Worm (Caenorhabditis elegans) whole organism, L2 larva: ENCODE measurements around the gene zip-12.

Experiments
- C34F6.9 ChIP-seq: fragments of 150-350 bp; optimal IDR thresholded peaks from 2 replicates; lab custom pipeline; 2014; ENCODE audit warnings: missing biosample characterization, missing genetic modification characterization
- F13H6.1 ChIP-seq: sonication (generic microtip); optimal IDR thresholded peaks from 2 replicates; lab custom pipeline; 2016; ENCODE audit warnings: missing genetic modification characterization, missing compliant biosample characterization
- R02D3.7 ChIP-seq: fragments of 150-350 bp; optimal IDR thresholded peaks from 2 replicates; lab custom pipeline; 2014; ENCODE audit warnings: missing biosample characterization, missing genetic modification characterization
- Y55F3AM.14 ChIP-seq: fragments of 200-800 bp; sonication (Bioruptor generic); optimal IDR thresholded peaks from 2 replicates; lab custom pipeline; 2018; ENCODE audit warnings: mild to moderate bottlenecking, missing genetic modification characterization, missing compliant biosample characterization
- ZK546.5 ChIP-seq: sonication (generic microtip); optimal IDR thresholded peaks from 2 replicates; lab custom pipeline; 2017; ENCODE audit warnings: missing biosample characterization, missing genetic modification characterization
- alr-1 ChIP-seq: fragments of 150-350 bp; optimal IDR thresholded peaks from 2 replicates; lab custom pipeline; 2014; ENCODE audit warnings: missing biosample characterization, missing genetic modification characterization
- aly-2 ChIP-seq: fragments of 150-350 bp; optimal IDR thresholded peaks from 2 replicates; lab custom pipeline; 2014; ENCODE audit warnings: missing biosample characterization, missing genetic modification characterization
- ama-1 ChIP-seq: fragments of 150-350 bp; optimal IDR thresholded peaks from 2 replicates; lab custom pipeline; 2018; ENCODE audit warnings: inconsistent platforms
- crh-2 ChIP-seq: sonication (generic microtip); optimal IDR thresholded peaks from 2 replicates; lab custom pipeline; 2017; ENCODE audit warnings: missing biosample characterization, missing genetic modification characterization
- dmd-4 ChIP-seq: sonication (generic microtip); optimal IDR thresholded peaks from 2 replicates; lab custom pipeline; 2017; ENCODE audit warnings: missing biosample characterization, missing genetic modification characterization
- elt-1 ChIP-seq: fragments of 150-350 bp; optimal IDR thresholded peaks from 2 replicates; lab custom pipeline; 2014; ENCODE audit warnings: missing biosample characterization, missing genetic modification characterization
- fos-1 ChIP-seq: fragments of 150-350 bp; optimal IDR thresholded peaks from 2 replicates; lab custom pipeline; 2014; ENCODE audit warnings: missing biosample characterization, missing genetic modification characterization
- gmeb-1 ChIP-seq: fragments of 150-350 bp; optimal IDR thresholded peaks from 2 replicates; lab custom pipeline; 2014; ENCODE audit warnings: missing biosample characterization, missing genetic modification characterization
- lin-11 ChIP-seq: fragments of 150-350 bp; sonication (generic microtip); optimal IDR thresholded peaks from 2 replicates; lab custom pipeline; 2014; ENCODE audit warnings: missing biosample characterization, missing genetic modification characterization, inconsistent platforms, mixed read lengths
- lin-13 ChIP-seq: fragments of 150-350 bp; optimal IDR thresholded peaks from 2 replicates; lab custom pipeline; 2014; ENCODE audit warnings: missing biosample characterization, missing genetic modification reagents, missing genetic modification characterization
- lin-39 ChIP-seq: fragments of 150-350 bp; optimal IDR thresholded peaks from 2 replicates; lab custom pipeline; 2014; ENCODE audit warnings: missing biosample characterization, missing genetic modification reagents, missing genetic modification characterization
- lsy-2 ChIP-seq, 2 experiments: fragments of 150-350 bp in 1 of 2; sonication (generic microtip) in 1 of 2; optimal IDR thresholded peaks; 2 replicates each; lab custom pipeline; 2014 to 2017; ENCODE audit warnings: missing biosample characterization in 2 of 2, missing genetic modification characterization in 2 of 2
- mbf-1 ChIP-seq: sonication (generic microtip); optimal IDR thresholded peaks from 2 replicates; lab custom pipeline; 2017; ENCODE audit warnings: missing biosample characterization, missing genetic modification characterization
- nhr-11 ChIP-seq: fragments of 150-350 bp; optimal IDR thresholded peaks from 2 replicates; lab custom pipeline; 2014; ENCODE audit warnings: missing biosample characterization, missing genetic modification characterization
- nhr-129 ChIP-seq: fragments of 150-350 bp; optimal IDR thresholded peaks from 2 replicates; lab custom pipeline; 2014; ENCODE audit warnings: missing biosample characterization, missing genetic modification characterization
- nhr-21 ChIP-seq: fragments of 150-350 bp; optimal IDR thresholded peaks from 2 replicates; lab custom pipeline; 2014; ENCODE audit warnings: missing biosample characterization, missing genetic modification characterization
- nhr-23 ChIP-seq: fragments of 150-350 bp; optimal IDR thresholded peaks from 2 replicates; lab custom pipeline; 2014; ENCODE audit warnings: missing biosample characterization, missing genetic modification reagents, missing genetic modification characterization
- nhr-25 ChIP-seq: fragments of 150-350 bp; sonication (generic microtip); optimal IDR thresholded peaks from 3 replicates; lab custom pipeline; 2014; ENCODE audit warnings: missing biosample characterization, missing genetic modification characterization
- nhr-6 ChIP-seq: fragments of 150-350 bp; optimal IDR thresholded peaks from 2 replicates; lab custom pipeline; 2014; ENCODE audit warnings: missing biosample characterization, missing genetic modification characterization
- nhr-77 ChIP-seq: fragments of 150-350 bp; optimal IDR thresholded peaks from 2 replicates; lab custom pipeline; 2014; ENCODE audit warnings: missing biosample characterization, missing genetic modification characterization
- peb-1 ChIP-seq: fragments of 150-350 bp; optimal IDR thresholded peaks from 2 replicates; lab custom pipeline; 2014; ENCODE audit warnings: missing biosample characterization, missing genetic modification characterization
- sem-4 ChIP-seq: fragments of 150-350 bp; optimal IDR thresholded peaks from 2 replicates; lab custom pipeline; 2014; ENCODE audit warnings: missing biosample characterization, missing genetic modification reagents, missing genetic modification characterization
- skn-1 ChIP-seq: sonication (generic microtip); optimal IDR thresholded peaks from 2 replicates; lab custom pipeline; 2017; ENCODE audit warnings: missing biosample characterization, missing genetic modification characterization
- sma-3 ChIP-seq: sonication (generic microtip); optimal IDR thresholded peaks from 2 replicates; lab custom pipeline; 2016; ENCODE audit warnings: missing genetic modification reagents, missing genetic modification characterization, missing compliant biosample characterization
- sma-9 ChIP-seq, 2 experiments: fragments of 150-350 bp in 1 of 2; sonication (generic microtip) in 1 of 2; optimal IDR thresholded peaks; 2 replicates each; lab custom pipeline; 2014 to 2016; ENCODE audit warnings: missing genetic modification characterization in 2 of 2, mild to moderate bottlenecking in 1 of 2, missing biosample characterization in 1 of 2, missing compliant biosample characterization in 1 of 2, missing genetic modification reagents in 1 of 2, moderate library complexity in 1 of 2
- snpc-4 ChIP-seq: fragments of 150-350 bp; optimal IDR thresholded peaks from 2 replicates; lab custom pipeline; 2014; ENCODE audit warnings: missing biosample characterization, missing genetic modification characterization
- unc-55 ChIP-seq: fragments of 150-350 bp; sonication (generic microtip); optimal IDR thresholded peaks from 3 replicates; lab custom pipeline; 2014; ENCODE audit warnings: missing biosample characterization, missing genetic modification reagents, missing genetic modification characterization
- unc-62 ChIP-seq: fragments of 150-350 bp; optimal IDR thresholded peaks from 2 replicates; lab custom pipeline; 2014; ENCODE audit warnings: missing biosample characterization, missing genetic modification reagents, missing genetic modification characterization
- ztf-1 ChIP-seq: fragments of 200-800 bp; sonication (Bioruptor generic); conservative IDR thresholded peaks from 2 replicates; pipeline ENCODE4 v1.3.6; 2022; ENCODE audit warnings: missing genetic modification characterization, missing compliant biosample characterization
- ztf-4 ChIP-seq: fragments of 150-350 bp; optimal IDR thresholded peaks from 2 replicates; lab custom pipeline; 2014; ENCODE audit warnings: missing biosample characterization, missing genetic modification characterization

zip-12 gene

DNA sequence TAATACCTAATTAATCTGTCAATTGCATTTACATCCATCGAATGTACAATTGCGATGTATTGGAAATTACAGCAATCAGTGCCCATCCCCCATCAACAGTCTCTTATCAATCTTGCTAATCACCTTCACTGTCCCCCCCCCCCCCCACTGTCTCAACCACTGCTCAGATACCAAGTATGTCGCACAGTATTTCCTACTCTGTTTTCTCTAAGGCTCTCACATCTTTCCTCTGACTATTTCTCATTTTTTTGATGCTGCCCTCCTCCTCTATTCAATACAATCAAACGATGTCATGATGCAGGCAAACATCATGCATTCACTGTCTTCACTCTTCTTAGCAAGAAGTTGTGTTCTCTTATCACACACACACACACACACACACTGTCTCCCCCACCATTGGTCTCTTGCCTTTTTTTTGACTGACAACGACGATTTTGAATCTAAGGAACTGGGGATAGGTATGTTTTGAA lies at the start of gene zip-12, which contains the start of gene Y75B8A.63:
TSS of gene zip-12 (plus strand) at position 387 of the 470 bp plus-strand sequence.
TSS of gene Y75B8A.63 (plus strand) at position 420 of the 470 bp plus-strand sequence.
- TF ChIP-seq sma-9 (GFP tag; optimal IDR thresholded peaks at IDR 0.05; lab: Kevin White, UChicago) (peak; percentile 4), sma-9 (tag; optimal IDR thresholded peaks at IDR 0.05; lab: Kevin White, UChicago) (no peak), nhr-21 (no peak), Y55F3AM.14 (no peak), fos-1 (peak; percentile 85), nhr-129 (tag; lab: Kevin White, UChicago) (peak; percentile 7), R02D3.7 (tag; lab: Kevin White, UChicago) (no peak), snpc-4 (no peak), unc-62 (GFP tag; lab: Kevin White, UChicago) (no peak), sma-3 (GFP tag; lab: Kevin White, UChicago) (no peak), nhr-25 (tag; lab: Kevin White, UChicago) (no peak), sem-4 (tag; lab: Kevin White, UChicago) (no peak), gmeb-1 (tag; lab: Kevin White, UChicago) (no peak), ztf-4 (tag; lab: Kevin White, UChicago) (no peak), crh-2 (tag; lab: Kevin White, UChicago) (peak; percentile 20), dmd-4 (no peak), ama-1 (lab: Kevin White, UChicago) (no peak), lsy-2 (tag; optimal IDR thresholded peaks at IDR 0.05; lab: Kevin White, UChicago) (no peak), ZK546.5 (tag; lab: Kevin White, UChicago) (no peak), nhr-6 (no peak), ztf-1 (no peak)

DNA sequence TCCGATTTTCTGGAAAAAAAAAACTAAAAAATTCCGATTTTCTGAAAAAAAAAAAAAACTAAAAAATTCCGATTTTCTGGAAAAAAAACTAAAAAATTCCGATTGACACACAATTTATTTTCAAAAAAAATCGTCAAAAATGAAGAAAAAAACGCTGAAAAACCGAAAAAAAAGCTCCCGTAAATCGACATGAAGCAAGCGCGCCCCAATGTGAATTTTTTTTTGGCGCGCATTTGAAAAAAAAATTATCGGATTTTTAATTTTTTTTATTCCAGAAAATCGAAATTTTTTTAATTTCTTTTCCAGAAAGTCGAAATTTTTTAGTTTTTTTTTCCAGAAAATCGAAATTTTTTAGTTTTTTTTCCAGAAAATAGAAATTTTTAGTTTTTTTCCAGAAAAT lies 48.9 kb upstream of the zip-12 start:
- TF ChIP-seq aly-2 (tag; lab: Kevin White, UChicago) (no peak), nhr-11 (no peak), skn-1 (tag; lab: Kevin White, UChicago) (no peak), gmeb-1 (tag; lab: Kevin White, UChicago) (peak; percentile 91), dmd-4 (no peak), unc-55 (GFP tag; lab: Kevin White, UChicago) (peak; percentile 63), lin-13 (GFP tag; lab: Kevin White, UChicago) (no peak), C34F6.9 (tag; lab: Kevin White, UChicago) (no peak), ztf-4 (tag; lab: Kevin White, UChicago) (no peak), elt-1 (no peak), F13H6.1 (tag; lab: Kevin White, UChicago) (no peak), fos-1 (no peak), lin-39 (tag; lab: Kevin White, UChicago) (no peak), nhr-25 (tag; lab: Kevin White, UChicago) (no peak), peb-1 (no peak), nhr-129 (tag; lab: Kevin White, UChicago) (no peak), lin-11 (no peak), R02D3.7 (tag; lab: Kevin White, UChicago) (peak; percentile 57), nhr-77 (no peak), alr-1 (no peak), mbf-1 (no peak), sem-4 (tag; lab: Kevin White, UChicago) (no peak), ama-1 (lab: Kevin White, UChicago) (no peak), nhr-23 (tag; lab: Kevin White, UChicago) (no peak)

DNA sequence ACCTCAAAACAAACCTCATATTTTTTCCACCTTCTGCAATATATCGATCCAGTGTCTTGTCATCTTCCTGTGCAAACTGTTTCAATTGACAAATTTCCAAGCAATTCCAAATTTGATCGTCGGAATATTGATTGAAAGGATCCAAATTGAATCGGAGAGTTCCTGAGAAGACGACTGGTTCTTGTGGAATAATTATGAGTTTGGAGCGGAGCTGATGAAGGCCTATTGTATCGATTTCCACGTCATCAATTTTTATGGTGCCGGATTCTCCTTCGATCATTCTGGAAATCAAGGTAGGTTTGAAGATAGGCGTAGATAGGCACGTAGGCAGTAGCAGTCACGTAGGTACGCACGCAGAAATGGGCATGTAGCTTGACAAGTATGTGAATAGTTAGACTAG lies 43.6 kb upstream of the zip-12 start:
- TF ChIP-seq sma-3 (GFP tag; lab: Kevin White, UChicago) (no peak), nhr-11 (no peak), nhr-6 (no peak), mbf-1 (no peak), unc-55 (GFP tag; lab: Kevin White, UChicago) (no peak), lin-11 (no peak), skn-1 (tag; lab: Kevin White, UChicago) (no peak), F13H6.1 (tag; lab: Kevin White, UChicago) (no peak), Y55F3AM.14 (no peak), lin-13 (GFP tag; lab: Kevin White, UChicago) (no peak), sma-9 (GFP tag; optimal IDR thresholded peaks at IDR 0.05; lab: Kevin White, UChicago) (no peak), sma-9 (tag; optimal IDR thresholded peaks at IDR 0.05; lab: Kevin White, UChicago) (no peak), alr-1 (no peak)

DNA sequence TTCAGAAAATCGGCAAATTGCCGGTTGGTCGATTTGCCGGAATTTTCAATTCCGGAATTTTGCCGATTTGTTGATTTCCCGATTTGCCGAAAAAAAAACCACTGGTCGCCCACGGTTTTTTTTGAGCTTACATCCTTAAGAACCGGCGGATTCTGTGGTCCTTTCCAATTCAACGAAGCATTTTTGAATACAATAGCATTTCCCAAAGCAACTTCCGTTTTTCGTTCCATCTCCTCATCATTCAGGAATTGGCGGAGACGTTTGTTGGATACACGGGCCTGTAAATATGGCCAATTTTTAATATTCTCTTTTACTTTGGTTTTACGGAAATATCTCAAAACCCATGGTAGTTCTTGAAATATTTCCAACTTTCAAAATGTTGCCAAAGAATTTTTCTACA lies 35.2 kb upstream of the zip-12 start:
- no peak for TF ChIP-seq sma-9 (GFP tag; optimal IDR thresholded peaks at IDR 0.05; lab: Kevin White, UChicago)
- TF ChIP-seq sma-9 (tag; optimal IDR thresholded peaks at IDR 0.05; lab: Kevin White, UChicago) = no peak
- no peak for TF ChIP-seq nhr-25 (tag; lab: Kevin White, UChicago)
